Fruit fly (Drosophila melanogaster): ENCODE results near the gene Odj.

Odj gene

DNA sequence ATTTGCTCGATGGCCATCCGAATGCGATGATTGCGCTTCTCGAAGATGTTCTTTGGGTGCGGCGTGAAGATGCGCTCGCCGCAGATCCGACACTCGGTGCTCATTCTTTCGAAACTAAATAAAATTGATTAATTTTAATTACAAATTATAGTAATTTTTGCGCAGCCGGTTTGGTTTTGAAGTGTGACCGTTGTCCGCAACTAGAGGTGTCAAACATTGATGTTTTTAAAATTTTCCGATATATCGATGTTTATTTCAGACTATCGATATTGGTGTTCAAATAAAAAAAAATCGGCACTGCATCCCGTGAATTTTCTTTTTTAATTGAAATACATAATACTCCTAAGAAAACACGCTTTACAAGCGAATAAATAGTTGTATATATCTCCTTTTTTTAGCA, at the start of gene Odj:
Gene Odj, minus strand, starts transcription at position 209 of the 400 bp plus-strand sequence.
- TF ChIP-seq CG17359 (tag; optimal IDR thresholded peaks at IDR 0.05) (peak; percentile 41), yki (optimal IDR thresholded peaks at IDR 0.05) (no peak), chinmo (GFP tag; IDR thresholded peaks at IDR 0.05; ENCODE audit: partially characterized antibody) (peak; percentile 86), MESR4 (GFP tag; optimal IDR thresholded peaks at IDR 0.05) (peak; percentile 57), lilli (GFP tag; optimal IDR thresholded peaks at IDR 0.05) (peak; percentile 53), CG6272 (GFP tag; IDR thresholded peaks at IDR 0.05) (no peak), CG13775 (GFP tag; optimal IDR thresholded peaks at IDR 0.05) (no peak), cad (GFP tag; optimal IDR thresholded peaks at IDR 0.05) (no peak), Fer3 (tag; optimal IDR thresholded peaks at IDR 0.05) (no peak), CG10654 (GFP tag; optimal IDR thresholded peaks at IDR 0.05) (no peak), CG3995 (GFP tag; optimal IDR thresholded peaks at IDR 0.05) (peak; percentile 86), Eip74EF (GFP tag; optimal IDR thresholded peaks at IDR 0.05) (no peak), trem (tag; optimal IDR thresholded peaks at IDR 0.05) (peak; percentile 64), inv (GFP tag; IDR thresholded peaks at IDR 0.05; ENCODE audit: partially characterized antibody) (peak; percentile 89), PHDP (tag; optimal IDR thresholded peaks at IDR 0.05) (peak; percentile 28), Med (GFP tag) (peak; percentile 86), Lpt (GFP tag; optimal IDR thresholded peaks at IDR 0.05) (no peak), zen (tag; optimal IDR thresholded peaks at IDR 0.05) (peak; percentile 35), CG10267 (tag; optimal IDR thresholded peaks at IDR 0.05) (peak; percentile 75), Dek (tag; optimal IDR thresholded peaks at IDR 0.05) (peak; percentile 15), Atf6 (GFP tag; IDR thresholded peaks at IDR 0.05) (0 out of 2 replicates have a peak, but pooled peaks have one; percentile 14), gfzf (GFP tag; optimal IDR thresholded peaks at IDR 0.05) (peak; percentile 47), stwl (tag; optimal IDR thresholded peaks at IDR 0.05) (peak; percentile 80), Dref (GFP tag; IDR thresholded peaks at IDR 0.05) (peak; percentile 89), Gug (GFP tag; IDR thresholded peaks at IDR 0.05) (no peak), MBD-R2 (GFP tag; IDR thresholded peaks at IDR 0.05) (peak; percentile 94), CG14441 (GFP tag; IDR thresholded peaks at IDR 0.05) (no peak), row (GFP tag; IDR thresholded peaks at IDR 0.05) (peak; percentile 71), B-H1 (GFP tag; IDR thresholded peaks at IDR 0.05) (no peak), CG18599 (GFP tag; optimal IDR thresholded peaks at IDR 0.05) (no peak), prd (optimal IDR thresholded peaks at IDR 0.05) (no peak), prd (GFP tag; IDR thresholded peaks at IDR 0.05) (no peak), sna (GFP tag; IDR thresholded peaks at IDR 0.05; ENCODE audit: partially characterized antibody) (peak; percentile 93), CG1603 (tag; optimal IDR thresholded peaks at IDR 0.05) (peak; percentile 41), CG2116 (GFP tag; optimal IDR thresholded peaks at IDR 0.05) (peak; percentile 81), CG15601 (tag; optimal IDR thresholded peaks at IDR 0.05) (peak; percentile 3), CG2129 (GFP tag; IDR thresholded peaks at IDR 0.05; ENCODE audit: partially characterized antibody) (peak; percentile 88; the same call in 1 of the 2 replicates), CG10321 (GFP tag; IDR thresholded peaks at IDR 0.05) (no peak), CG8089 (GFP tag; optimal IDR thresholded peaks at IDR 0.05) (no peak), CG30020 (tag; optimal IDR thresholded peaks at IDR 0.05) (peak; percentile 24), CG14710 (tag; optimal IDR thresholded peaks at IDR 0.05) (peak; percentile 59), chm (GFP tag; IDR thresholded peaks at IDR 0.05) (0 out of 2 replicates have a peak, but pooled peaks have one; percentile 33), Rfx (GFP tag; IDR thresholded peaks at IDR 0.05) (peak; percentile 63), CG12744 (GFP tag; optimal IDR thresholded peaks at IDR 0.05) (peak; percentile 23), gt (GFP tag; IDR thresholded peaks at IDR 0.05) (no peak), ftz-f1 (GFP tag; optimal IDR thresholded peaks at IDR 0.05) (no peak), Nf-YB (GFP tag; optimal IDR thresholded peaks at IDR 0.05) (no peak), unpg (GFP tag; optimal IDR thresholded peaks at IDR 0.05) (no peak), nerfin-1 (tag; optimal IDR thresholded peaks at IDR 0.05) (no peak), BEAF-32 (GFP tag; optimal IDR thresholded peaks at IDR 0.05) (peak; percentile 92), CG34376 (GFP tag; optimal IDR thresholded peaks at IDR 0.05) (peak; percentile 24)
